Fruit fly (Drosophila melanogaster) whole organism, embryonic: ENCODE data around the gene CG4338.

Source experiments
- ATbp ChIP-seq: fragments of 200-800 bp; sonication (Bioruptor generic); optimal IDR thresholded peaks from 2 replicates; lab custom pipeline; 2017; ENCODE audit warnings: missing biosample characterization, mild to moderate bottlenecking, missing genetic modification characterization, missing genetic modification reagents
- CG11456 ChIP-seq: fragments of 200-800 bp; sonication (Bioruptor generic); IDR thresholded peaks from 3 replicates; pipeline ENCODE4 v1.3.6; 2022; ENCODE audit warnings: missing biosample characterization, missing genetic modification characterization
- CG16815 ChIP-seq: fragments of 200-800 bp; sonication (Bioruptor generic); optimal IDR thresholded peaks from 3 replicates; lab custom pipeline; 2017; ENCODE audit warnings: missing biosample characterization, mild to moderate bottlenecking, missing genetic modification characterization
- CG42726 ChIP-seq: fragments of 200-800 bp; sonication (Bioruptor generic); IDR thresholded peaks from 2 replicates; pipeline ENCODE4 v1.3.6; 2022; ENCODE audit warnings: missing biosample characterization, missing genetic modification characterization; ENCODE audit not compliant: partially characterized antibody
- NK7.1 ChIP-seq: fragments of 200-800 bp; sonication (Bioruptor generic); optimal IDR thresholded peaks from 3 replicates; lab custom pipeline; 2016; ENCODE audit warnings: missing biosample characterization, missing genetic modification characterization
- Oli ChIP-seq: fragments of 200-800 bp; sonication (Bioruptor generic); optimal IDR thresholded peaks from 2 replicates; lab custom pipeline; 2018; ENCODE audit warnings: missing biosample characterization, mild to moderate bottlenecking, missing genetic modification characterization, moderate library complexity
- br ChIP-seq: fragments of >200 bp; optimal IDR thresholded peaks from 2 replicates; lab custom pipeline; 2017
- caup ChIP-seq: fragments of 200-800 bp; sonication (Bioruptor generic); optimal IDR thresholded peaks from 3 replicates; lab custom pipeline; 2017; ENCODE audit warnings: missing biosample characterization, mild to moderate bottlenecking, missing genetic modification characterization, moderate library complexity; ENCODE audit not compliant: severe bottlenecking
- pnt ChIP-seq: fragments of 200-800 bp; sonication (Bioruptor generic); optimal IDR thresholded peaks from 3 replicates; lab custom pipeline; 2016; ENCODE audit warnings: missing biosample characterization, missing genetic modification characterization
- sens-2 ChIP-seq: fragments of 200-800 bp; sonication (Bioruptor generic); IDR thresholded peaks from 2 replicates; pipeline ENCODE4 v1.3.6; 2022; ENCODE audit warnings: missing biosample characterization, missing genetic modification characterization
- slou ChIP-seq: fragments of 200-800 bp; sonication (Bioruptor generic); optimal IDR thresholded peaks from 3 replicates; lab custom pipeline; 2016; ENCODE audit warnings: missing biosample characterization, missing genetic modification characterization
- toy ChIP-seq: fragments of 200-800 bp; sonication (Bioruptor generic); IDR thresholded peaks from 2 replicates; pipeline ENCODE4 v1.3.6; 2022; ENCODE audit warnings: missing biosample characterization, missing genetic modification characterization

DNA sequence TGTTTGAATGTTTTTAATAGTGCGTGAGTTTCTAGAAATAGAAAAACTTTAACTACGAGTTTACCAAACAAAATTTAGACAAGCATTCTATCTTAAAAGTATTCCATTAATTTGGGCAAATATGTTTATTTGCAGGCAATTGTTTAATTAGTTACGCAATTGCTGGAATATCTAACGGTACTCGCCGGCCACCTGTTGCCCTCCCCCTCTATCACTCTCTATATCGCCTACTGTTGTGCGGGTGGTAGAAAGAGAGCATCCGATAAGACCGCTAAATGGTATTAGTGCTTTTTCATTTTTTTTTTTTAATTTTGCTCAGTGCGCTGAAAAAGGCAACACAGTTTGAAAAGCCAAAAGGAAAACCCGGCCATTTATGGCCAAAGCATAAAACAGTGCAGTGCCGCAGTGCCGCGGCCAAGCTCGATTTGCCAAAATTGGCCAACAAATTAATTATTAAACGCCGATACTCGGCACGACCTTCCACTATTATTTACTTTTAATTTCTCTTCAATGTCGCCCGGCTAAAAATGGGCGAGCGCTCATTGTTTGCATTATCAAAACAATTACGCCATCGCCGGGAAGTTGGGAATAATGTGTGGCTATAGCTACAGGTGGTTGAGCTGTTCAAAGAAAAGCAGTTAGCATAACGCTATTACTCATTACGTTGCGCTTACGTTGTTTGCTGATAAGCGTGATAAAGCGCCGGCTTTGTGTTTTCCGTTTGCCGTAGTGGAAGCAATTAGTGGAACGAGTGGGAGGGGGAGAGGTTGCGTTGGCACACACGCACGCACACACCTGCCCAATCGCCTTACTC lies 14.7 kb downstream of the CG4338 start:
- TF ChIP-seq NK7.1 (GFP tag; lab: Kevin White, UChicago) (no peak), CG16815 (no peak), CG11456 (GFP tag; lab: Robert Waterston, UW) (no peak), Oli (tag; lab: Kevin White, UChicago) (no peak), caup (no peak), slou (GFP tag; lab: Kevin White, UChicago) (no peak), pnt (GFP tag; lab: Kevin White, UChicago) (no peak), sens-2 (GFP tag; lab: Robert Waterston, UW) (no peak), CG42726 (GFP tag; lab: Robert Waterston, UW) (no peak), toy (GFP tag; lab: Robert Waterston, UW) (no peak), ATbp (GFP tag; lab: Kevin White, UChicago) (no peak), br (lab: Kevin White, UChicago) (no peak)
